Worm (Caenorhabditis elegans) whole organism, early embryonic: ENCODE data around the gene fbxb-24.

Source experiments
- B0310.2 ChIP-seq: sonication (generic microtip); optimal IDR thresholded peaks from 2 replicates; lab custom pipeline; 2016; ENCODE audit warnings: mild to moderate bottlenecking, missing genetic modification characterization, missing compliant biosample characterization
- F13C5.2 ChIP-seq: sonication (generic microtip); optimal IDR thresholded peaks from 2 replicates; lab custom pipeline; 2017; ENCODE audit warnings: mild to moderate bottlenecking, missing genetic modification characterization, inconsistent platforms, missing compliant biosample characterization
- aly-1 ChIP-seq: sonication (generic microtip); optimal IDR thresholded peaks from 2 replicates; lab custom pipeline; 2016; ENCODE audit warnings: missing genetic modification characterization, missing compliant biosample characterization
- ama-1 ChIP-seq: fragments of 150-350 bp; optimal IDR thresholded peaks from 2 replicates; lab custom pipeline; 2014
- ceh-36 ChIP-seq: sonication (generic microtip); optimal IDR thresholded peaks from 2 replicates; lab custom pipeline; 2016; ENCODE audit warnings: missing genetic modification characterization, inconsistent platforms, missing compliant biosample characterization
- flt-1 ChIP-seq: fragments of 200-800 bp; sonication (Bioruptor generic); IDR thresholded peaks from 2 replicates; pipeline ENCODE4 v1.3.6; 2022; ENCODE audit warnings: missing genetic modification characterization, missing compliant biosample characterization
- hmbx-1 ChIP-seq: sonication (generic microtip); optimal IDR thresholded peaks from 2 replicates; lab custom pipeline; 2016; ENCODE audit warnings: mild to moderate bottlenecking, missing genetic modification characterization, missing compliant biosample characterization
- pes-1 ChIP-seq: fragments of 200-800 bp; sonication (Bioruptor generic); IDR thresholded peaks from 2 replicates; pipeline ENCODE4 v1.3.6; 2022; ENCODE audit warnings: missing genetic modification reagents, missing genetic modification characterization, missing compliant biosample characterization
- scrt-1 ChIP-seq: fragments of 200-800 bp; sonication (Bioruptor generic); IDR thresholded peaks from 2 replicates; pipeline ENCODE4 v1.3.6; 2022; ENCODE audit warnings: missing genetic modification characterization, missing compliant biosample characterization
- sea-1 ChIP-seq: fragments of 200-800 bp; sonication (Bioruptor generic); conservative IDR thresholded peaks from 2 replicates; pipeline ENCODE4 v1.3.6; 2022; ENCODE audit warnings: missing genetic modification characterization, missing compliant biosample characterization
- tbx-11 ChIP-seq: fragments of 200-800 bp; sonication (Bioruptor generic); IDR thresholded peaks from 2 replicates; pipeline ENCODE4 v1.3.6; 2022; ENCODE audit warnings: missing genetic modification characterization, missing compliant biosample characterization
- tbx-37 ChIP-seq: fragments of 200-800 bp; sonication (Bioruptor generic); conservative IDR thresholded peaks from 2 replicates; pipeline ENCODE4 v1.3.6; 2022; ENCODE audit warnings: missing genetic modification reagents, missing genetic modification characterization, missing compliant biosample characterization
- tra-4 ChIP-seq: sonication (generic microtip); optimal IDR thresholded peaks from 2 replicates; lab custom pipeline; 2017; ENCODE audit warnings: missing genetic modification characterization, missing compliant biosample characterization

- TF ChIP-seq ama-1, result no peak
- TF ChIP-seq tbx-37 (GFP tag; lab: Robert Waterston, UW), result no peak
- no peak for TF ChIP-seq sea-1
- TF ChIP-seq hmbx-1, result no peak
- no peak for TF ChIP-seq B0310.2 (tag; lab: Kevin White, UChicago)
- no peak for TF ChIP-seq pes-1 (GFP tag; lab: Robert Waterston, UW)
- no peak for TF ChIP-seq ceh-36 (tag; lab: Kevin White, UChicago)
- TF ChIP-seq scrt-1 (GFP tag; lab: Robert Waterston, UW), result no peak
- TF ChIP-seq tbx-11, result no peak
- TF ChIP-seq flt-1 (GFP tag; lab: Robert Waterston, UW), result no peak
- TF ChIP-seq tra-4 (tag; lab: Kevin White, UChicago), result no peak
- TF ChIP-seq F13C5.2 (tag; lab: Kevin White, UChicago), result no peak
- TF ChIP-seq aly-1 (tag; lab: Kevin White, UChicago), result no peak
Measured at ce11 chrIII:11891335-11891734, 17.4 kb upstream of the fbxb-24 start, which contains the start of gene faah-5.
